Fruit fly (Drosophila melanogaster) whole organism, wandering third instar larva: ENCODE measurements around the gene grnd.

Experiments
- Abd-B ChIP-seq: fragments of >200 bp; optimal IDR thresholded peaks from 2 replicates; lab custom pipeline; 2017; ENCODE audit warnings: missing biosample characterization, missing genetic modification characterization
- CG9705 ChIP-seq: fragments of 200-800 bp; sonication (Bioruptor generic); optimal IDR thresholded peaks from 2 replicates; lab custom pipeline; 2018; ENCODE audit warnings: missing biosample characterization, mild to moderate bottlenecking, missing genetic modification characterization
- CrebA ChIP-seq: fragments of 200-800 bp; sonication (Bioruptor generic); optimal IDR thresholded peaks from 2 replicates; lab custom pipeline; 2016; ENCODE audit warnings: missing biosample characterization, mild to moderate bottlenecking, missing genetic modification characterization, borderline replicate concordance
- Dfd ChIP-seq: fragments of >200 bp; optimal IDR thresholded peaks from 2 replicates; lab custom pipeline; 2017; ENCODE audit warnings: missing biosample characterization, missing genetic modification characterization
- Dif ChIP-seq: fragments of 200-275, 200-300 bp; sonication (Bioruptor generic); optimal IDR thresholded peaks from 2 replicates; lab custom pipeline; 2018; ENCODE audit warnings: missing biosample characterization, missing genetic modification characterization; ENCODE audit not compliant: partially characterized antibody
- GATAd ChIP-seq: sonication (Bioruptor generic); optimal IDR thresholded peaks from 2 replicates; lab custom pipeline; 2016; ENCODE audit warnings: missing biosample characterization, missing genetic modification characterization
- HLH106 ChIP-seq: fragments of 200-800 bp; optimal IDR thresholded peaks from 3 replicates; lab custom pipeline; 2019; ENCODE audit warnings: missing biosample characterization, mild to moderate bottlenecking, missing genetic modification characterization, moderate library complexity
- Hnf4 ChIP-seq: fragments of 200-800 bp; sonication (Bioruptor generic); optimal IDR thresholded peaks from 2 replicates; lab custom pipeline; 2016; ENCODE audit warnings: missing biosample characterization, mild to moderate bottlenecking, missing genetic modification characterization
- Hr78 ChIP-seq: fragments of >200 bp; optimal IDR thresholded peaks from 2 replicates; lab custom pipeline; 2017; ENCODE audit warnings: missing biosample characterization, missing genetic modification characterization
- Jra ChIP-seq: sonication (Bioruptor generic); optimal IDR thresholded peaks from 2 replicates; lab custom pipeline; 2016; ENCODE audit warnings: missing biosample characterization, missing genetic modification characterization
- Mio ChIP-seq: sonication (Bioruptor generic); optimal IDR thresholded peaks from 2 replicates; lab custom pipeline; 2016; ENCODE audit warnings: missing biosample characterization, missing genetic modification characterization
- Myc ChIP-seq: fragments of >200 bp; optimal IDR thresholded peaks from 2 replicates; lab custom pipeline; 2017
- N ChIP-seq: fragments of >200 bp; optimal IDR thresholded peaks from 2 replicates; lab custom pipeline; 2018; ENCODE audit warnings: missing biosample characterization, missing external identifiers, missing genetic modification characterization
- OdsH ChIP-seq: fragments of 200-800 bp; sonication (Bioruptor generic); optimal IDR thresholded peaks from 2 replicates; lab custom pipeline; 2016; ENCODE audit warnings: missing biosample characterization, mild to moderate bottlenecking, missing genetic modification characterization
- Sp1 ChIP-seq: fragments of 200-800 bp; sonication (Bioruptor generic); optimal IDR thresholded peaks from 3 replicates; lab custom pipeline; 2019; ENCODE audit warnings: missing biosample characterization, mild to moderate bottlenecking, missing genetic modification characterization, moderate library complexity
- Vsx2 ChIP-seq: fragments of 200-300, 225-300 bp; sonication (Bioruptor generic); optimal IDR thresholded peaks from 2 replicates; lab custom pipeline; 2018; ENCODE audit warnings: missing biosample characterization, missing genetic modification characterization; ENCODE audit not compliant: partially characterized antibody
- br ChIP-seq: fragments of 200-800 bp; sonication (Bioruptor generic); optimal IDR thresholded peaks from 2 replicates; lab custom pipeline; 2016; ENCODE audit warnings: missing biosample characterization, missing genetic modification characterization
- dl ChIP-seq, 2 experiments: fragments of 175-275, 200-275 bp in 1 of 2; fragments of 200-275 bp in 1 of 2; sonication (Bioruptor generic); optimal IDR thresholded peaks; lab custom pipeline; 2018; ENCODE audit warnings: mild to moderate bottlenecking in 2 of 2, missing biosample characterization in 2 of 2, missing genetic modification characterization in 2 of 2, moderate library complexity in 2 of 2; ENCODE audit not compliant: partially characterized antibody in 2 of 2, insufficient read depth in 1 of 2
- dmrt93B ChIP-seq: fragments of 200-800 bp; sonication (Bioruptor generic); optimal IDR thresholded peaks from 2 replicates; lab custom pipeline; 2018; ENCODE audit warnings: missing biosample characterization, mild to moderate bottlenecking, missing genetic modification characterization
- ey ChIP-seq: fragments of 200-800 bp; sonication (Bioruptor generic); optimal IDR thresholded peaks from 2 replicates; lab custom pipeline; 2016; ENCODE audit warnings: missing biosample characterization, missing genetic modification characterization
- foxo ChIP-seq, 2 experiments: fragments of 200-800 bp; sonication (Bioruptor generic); optimal IDR thresholded peaks; 2 replicates in 1 of 2; 3 replicates in 1 of 2; lab custom pipeline; 2016 to 2017; ENCODE audit warnings: missing biosample characterization in 2 of 2, missing genetic modification characterization in 2 of 2
- fru ChIP-seq: fragments of 200-800 bp; sonication (Bioruptor generic); optimal IDR thresholded peaks from 3 replicates; lab custom pipeline; 2016; ENCODE audit warnings: missing biosample characterization, mild to moderate bottlenecking, missing genetic modification characterization
- h ChIP-seq: fragments of 200-800 bp; sonication (Bioruptor generic); optimal IDR thresholded peaks from 3 replicates; lab custom pipeline; 2016; ENCODE audit warnings: missing biosample characterization, mild to moderate bottlenecking, missing genetic modification characterization
- lola ChIP-seq: fragments of >200 bp; optimal IDR thresholded peaks from 2 replicates; lab custom pipeline; 2017; ENCODE audit warnings: missing biosample characterization, missing genetic modification characterization
- pan ChIP-seq: fragments of >200 bp; optimal IDR thresholded peaks from 2 replicates; lab custom pipeline; 2017
- psq ChIP-seq: fragments of 200-800 bp; sonication (Bioruptor generic); optimal IDR thresholded peaks from 3 replicates; lab custom pipeline; 2017; ENCODE audit warnings: missing biosample characterization, mild to moderate bottlenecking, missing genetic modification characterization, moderate library complexity
- rgr ChIP-seq: fragments of 200-800 bp; sonication (Bioruptor generic); optimal IDR thresholded peaks from 3 replicates; lab custom pipeline; 2016; ENCODE audit warnings: missing biosample characterization, mild to moderate bottlenecking, missing genetic modification characterization
- sage ChIP-seq: fragments of 200-800 bp; sonication (Bioruptor generic); optimal IDR thresholded peaks from 2 replicates; lab custom pipeline; 2016; ENCODE audit warnings: missing biosample characterization, mild to moderate bottlenecking, missing genetic modification characterization
- sv ChIP-seq: fragments of 200-800 bp; sonication (Bioruptor generic); optimal IDR thresholded peaks from 3 replicates; lab custom pipeline; 2016; ENCODE audit warnings: missing biosample characterization, missing genetic modification characterization
- usp ChIP-seq: fragments of >200 bp; optimal IDR thresholded peaks from 2 replicates; lab custom pipeline; 2017; ENCODE audit warnings: missing biosample characterization, missing genetic modification characterization
- woc ChIP-seq: sonication (Bioruptor generic); optimal IDR thresholded peaks from 2 replicates; lab custom pipeline; 2016; ENCODE audit warnings: missing biosample characterization, mild to moderate bottlenecking, missing genetic modification characterization

grnd gene

DNA sequence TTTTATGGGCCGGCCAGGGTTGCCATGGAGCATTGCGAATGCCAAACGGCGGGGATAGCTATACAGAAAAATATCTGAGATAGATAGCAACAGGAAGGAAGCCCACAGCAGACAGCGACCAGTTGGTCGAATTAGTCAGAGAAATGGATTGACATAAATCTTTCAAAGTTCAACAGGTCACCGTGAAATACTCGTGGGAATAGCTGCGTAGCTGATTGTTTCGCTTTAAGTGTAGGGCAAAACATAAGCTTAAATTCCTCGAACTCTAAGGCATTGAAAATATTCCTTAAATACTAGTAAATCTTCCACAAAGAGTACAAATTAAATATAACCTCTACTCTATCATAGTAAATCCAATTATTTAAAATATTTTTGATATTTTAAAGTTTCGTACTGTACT, 14.7 kb downstream of the grnd start:
- TF ChIP-seq Dfd (GFP tag; lab: Kevin White, UChicago) (no peak), lola (GFP tag; lab: Kevin White, UChicago) (no peak), foxo (GFP tag; optimal IDR thresholded peaks at IDR 0.05; lab: Kevin White, UChicago) (no peak), Hr78 (GFP tag; lab: Kevin White, UChicago) (no peak), sage (GFP tag; lab: Kevin White, UChicago) (no peak), OdsH (GFP tag; lab: Kevin White, UChicago) (no peak), psq (GFP tag; lab: Kevin White, UChicago) (no peak), pan (lab: Kevin White, UChicago) (no peak), woc (no peak), sv (no peak), Abd-B (GFP tag; lab: Kevin White, UChicago) (no peak), HLH106 (tag; lab: Kevin White, UChicago) (no peak), usp (GFP tag; lab: Kevin White, UChicago) (no peak), dl (GFP tag; optimal IDR thresholded peaks at IDR 0.05; lab: Kevin White, UChicago; ENCODE audit: insufficient read depth in 1 of 2, partially characterized antibody in 2 of 2) (no peak)

DNA sequence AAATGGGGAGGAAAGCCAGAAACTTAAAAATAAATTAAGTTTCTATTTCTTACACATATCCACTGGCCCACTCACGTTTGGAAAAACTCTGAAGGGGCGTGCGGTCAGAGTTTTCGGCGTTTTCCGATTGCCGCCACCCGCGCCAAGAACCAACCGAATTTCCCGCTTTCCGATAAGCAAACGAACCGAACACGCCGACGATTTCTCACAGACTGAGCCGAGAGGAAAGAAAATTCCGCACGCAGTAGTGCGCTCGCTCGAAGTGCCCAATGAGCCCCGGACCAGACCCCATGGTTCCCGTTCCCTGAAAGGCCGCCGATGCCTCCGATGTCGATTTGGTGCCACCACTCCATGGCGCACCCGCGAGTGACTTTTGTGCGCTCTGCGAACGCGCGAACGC, 18.5 kb downstream of the grnd start, which contains the start of gene kon:
Gene kon (minus strand): TSS at position 219 of the 400 bp plus-strand sequence.
- no peak for TF ChIP-seq Dfd (GFP tag; lab: Kevin White, UChicago)
- no peak for TF ChIP-seq dmrt93B (GFP tag; lab: Kevin White, UChicago)
- no peak for TF ChIP-seq Vsx2 (GFP tag; lab: Kevin White, UChicago)
- no peak for TF ChIP-seq N (GFP tag; lab: Kevin White, UChicago)
- no peak for TF ChIP-seq GATAd
- TF ChIP-seq Mio: no peak
- TF ChIP-seq sv: no peak
- TF ChIP-seq, all 38 proteins: peak for 0

DNA sequence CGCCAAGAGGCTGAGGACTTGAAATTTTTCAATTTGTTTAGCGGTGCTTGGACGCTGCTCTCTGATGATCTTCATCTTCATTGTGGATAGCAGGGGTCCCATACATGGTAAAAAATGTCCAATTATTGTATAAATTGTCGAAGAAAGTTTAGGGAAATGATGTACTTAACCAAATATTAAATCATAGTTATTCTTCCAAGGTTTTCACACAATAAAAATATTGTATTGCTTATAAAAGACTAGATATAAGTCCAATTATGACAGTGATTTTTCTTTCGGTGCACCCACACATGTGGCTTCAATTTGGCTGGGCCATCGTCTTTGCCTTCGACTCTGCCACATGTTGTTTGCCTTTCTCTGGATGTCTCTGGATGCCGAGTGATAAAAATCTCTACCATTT, 19.7 kb downstream of the grnd start:
- peak; percentile 28 for TF ChIP-seq h (GFP tag; lab: Kevin White, UChicago)
- TF ChIP-seq br (GFP tag; lab: Kevin White, UChicago): peak; percentile 17
- TF ChIP-seq Hnf4: no peak
- TF ChIP-seq Myc (lab: Kevin White, UChicago): no peak
- no peak for TF ChIP-seq CrebA
- no peak for TF ChIP-seq CG9705 (GFP tag; lab: Kevin White, UChicago)
- peak; percentile 29 for TF ChIP-seq ey
- peak; percentile 29 for TF ChIP-seq rgr
- peak; percentile 32 for TF ChIP-seq fru (GFP tag; lab: Kevin White, UChicago)
- peak in 1 of 2 experiments; percentile 22 for TF ChIP-seq foxo (GFP tag; optimal IDR thresholded peaks at IDR 0.05; lab: Kevin White, UChicago)
- TF ChIP-seq Mio: no peak
- peak; percentile 17 for TF ChIP-seq psq (GFP tag; lab: Kevin White, UChicago)
- peak; percentile 16 for TF ChIP-seq HLH106 (tag; lab: Kevin White, UChicago)

DNA sequence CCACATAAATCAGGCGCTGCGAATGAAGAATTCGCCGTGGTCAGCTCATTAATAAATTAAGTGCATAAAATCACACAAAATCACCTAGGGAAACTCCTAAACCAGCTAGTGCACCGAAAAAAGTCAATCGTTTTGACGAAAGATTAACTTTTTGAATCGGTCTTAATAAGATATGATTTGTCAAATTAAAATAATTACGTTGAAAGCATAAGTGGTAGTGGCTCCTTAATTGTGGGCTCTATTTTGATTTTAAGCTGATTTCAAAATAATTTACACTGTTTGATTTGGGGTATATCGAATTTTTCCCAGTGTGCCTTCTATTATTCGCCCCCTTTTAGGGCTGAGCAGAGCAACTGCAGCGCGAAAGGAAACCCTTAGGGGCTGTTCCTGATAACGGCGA, 20.3 kb downstream of the grnd start:
- TF ChIP-seq Jra (no peak), psq (GFP tag; lab: Kevin White, UChicago) (no peak), Hnf4 (no peak), sage (GFP tag; lab: Kevin White, UChicago) (no peak), Abd-B (GFP tag; lab: Kevin White, UChicago) (no peak), sv (no peak), dmrt93B (GFP tag; lab: Kevin White, UChicago) (no peak), Dfd (GFP tag; lab: Kevin White, UChicago) (no peak), rgr (no peak), Dif (GFP tag; lab: Kevin White, UChicago) (no peak), foxo (GFP tag; optimal IDR thresholded peaks at IDR 0.05; lab: Kevin White, UChicago) (no peak), Sp1 (GFP tag; lab: Kevin White, UChicago) (no peak), N (GFP tag; lab: Kevin White, UChicago) (no peak), usp (GFP tag; lab: Kevin White, UChicago) (no peak)

DNA sequence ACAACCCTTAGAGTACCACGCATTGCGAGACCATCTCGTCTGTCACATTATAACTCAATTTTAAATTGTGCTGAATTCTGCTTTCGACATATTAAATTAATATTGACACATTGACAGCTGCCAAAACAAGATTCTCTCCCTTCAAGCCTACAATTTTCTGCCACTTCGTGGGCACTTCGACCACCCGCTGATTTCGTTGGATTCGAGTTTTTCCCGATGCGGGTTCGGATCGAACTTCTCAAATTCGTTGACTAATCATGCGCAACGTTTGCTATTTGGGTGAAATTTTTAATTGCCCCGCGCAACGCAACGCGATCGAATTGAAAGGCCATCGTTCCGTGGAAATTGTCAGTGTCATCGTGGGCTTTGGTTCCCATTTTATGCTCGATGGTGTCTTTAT, 21.7 kb downstream of the grnd start:
- no peak for TF ChIP-seq woc
- no peak for TF ChIP-seq dmrt93B (GFP tag; lab: Kevin White, UChicago)
- no peak for TF ChIP-seq pan (lab: Kevin White, UChicago)
- no peak for TF ChIP-seq Abd-B (GFP tag; lab: Kevin White, UChicago)
- TF ChIP-seq, all 38 proteins: peak for 0
